Worm (Caenorhabditis elegans) whole organism, young adult: ENCODE data around the gene srw-2.

Experiments
- cebp-1 ChIP-seq, 2 experiments: fragments of 200-800 bp in 1 of 2; sonication (Bioruptor generic) in 1 of 2; sonication (generic microtip) in 1 of 2; IDR thresholded peaks in 1 of 2; optimal IDR thresholded peaks in 1 of 2; 2 replicates each; pipeline versions ENCODE4 v1.3.6 to Lab custom; 2017 to 2022; ENCODE audit warnings: missing compliant biosample characterization in 2 of 2, missing genetic modification characterization in 2 of 2, mild to moderate bottlenecking in 1 of 2, missing genetic modification reagents in 1 of 2, moderate library complexity in 1 of 2
- unc-130 ChIP-seq: sonication (generic microtip); optimal IDR thresholded peaks from 2 replicates; lab custom pipeline; 2016; ENCODE audit warnings: missing genetic modification reagents, missing genetic modification characterization, missing compliant biosample characterization

DNA sequence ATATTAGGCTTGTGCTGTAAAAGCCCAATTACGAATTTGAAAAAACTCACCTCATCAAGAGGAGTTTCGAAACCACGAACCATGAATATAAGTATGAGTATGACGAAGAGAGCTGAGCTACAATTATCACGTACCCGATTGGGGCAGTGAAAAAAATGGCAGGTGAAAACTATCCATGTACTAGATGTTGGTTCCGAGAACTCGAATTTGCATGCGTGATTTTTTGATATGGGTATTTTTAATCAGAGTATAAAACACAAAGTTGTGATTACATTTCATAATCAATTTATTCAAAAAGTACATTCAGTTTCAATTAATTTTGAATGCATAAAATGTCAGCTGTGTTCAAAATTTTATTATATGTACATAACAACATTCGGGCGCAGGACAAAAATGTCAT is 16.8 kb upstream of the srw-2 start, which contains the start of gene F54E2.9:
- no peak for TF ChIP-seq unc-130 (GFP tag; lab: Kevin White, UChicago)
- TF ChIP-seq cebp-1 (GFP tag; IDR thresholded peaks at IDR 0.05; lab: Robert Waterston, UW), result no peak
- no peak for TF ChIP-seq cebp-1 (tag; optimal IDR thresholded peaks at IDR 0.05; lab: Kevin White, UChicago)
